Worm (Caenorhabditis elegans): ENCODE measurements around the gene ceh-49.
A peak's percentile ranks its signal among the peaks of the same experiment; 100 is the strongest.

The ceh-49 gene

ce11 chrV:6110533-6110932, 9.5 kb downstream of the ceh-49 start, which contains the start of gene F17A9.4 (continued):
- TF ChIP-seq nhr-237 (tag; optimal IDR thresholded peaks at IDR 0.05) (no peak), C34F6.9 (tag; optimal IDR thresholded peaks at IDR 0.05) (no peak), dmd-4 (tag; optimal IDR thresholded peaks at IDR 0.05) (no peak), ztf-11 (tag; optimal IDR thresholded peaks at IDR 0.05) (no peak)

DNA sequence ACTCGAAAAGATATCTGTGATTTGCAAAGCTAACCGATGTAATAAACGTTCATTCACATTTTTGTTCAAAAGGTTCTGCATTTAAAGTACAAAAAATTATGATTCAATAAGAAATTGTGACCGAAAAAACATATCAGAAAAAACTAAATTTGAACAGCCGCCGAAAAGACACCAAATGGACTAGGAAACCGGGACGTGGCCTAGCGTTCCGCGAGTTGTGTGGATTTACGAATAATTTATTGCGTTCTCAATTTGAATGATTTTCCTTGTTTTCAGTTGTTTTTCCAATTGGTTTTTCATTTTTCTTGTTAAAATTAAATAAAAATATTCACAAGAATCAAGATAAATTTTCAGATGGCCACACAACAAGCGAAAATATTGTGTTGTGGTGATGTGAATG, 12.5 kb downstream of the ceh-49 start, which contains the start of gene cwf-19L1:
TSS of gene cwf-19L1 (plus strand) at position 355 of the 400 bp plus-strand sequence.
- no peak for TF ChIP-seq egl-27 (tag; optimal IDR thresholded peaks at IDR 0.05)
- TF ChIP-seq alr-1 (tag; optimal IDR thresholded peaks at IDR 0.05) = no peak
- no peak for TF ChIP-seq elt-3 (tag; optimal IDR thresholded peaks at IDR 0.05)
- TF ChIP-seq ztf-11 (tag; optimal IDR thresholded peaks at IDR 0.05) = no peak
- peak; percentile 3 for TF ChIP-seq unc-62 (GFP tag; optimal IDR thresholded peaks at IDR 0.05)
- TF ChIP-seq ztf-4 (tag; optimal IDR thresholded peaks at IDR 0.05) = no peak
- TF ChIP-seq ceh-82 (tag; optimal IDR thresholded peaks at IDR 0.05) = no peak
- peak; percentile 68 for TF ChIP-seq crh-2 (tag; optimal IDR thresholded peaks at IDR 0.05)
- no peak for TF ChIP-seq Y55F3AM.14 (GFP tag; optimal IDR thresholded peaks at IDR 0.05)
- TF ChIP-seq nhr-129 (tag; optimal IDR thresholded peaks at IDR 0.05) = peak; percentile 48
- TF ChIP-seq nhr-237 (tag; optimal IDR thresholded peaks at IDR 0.05) = no peak
- peak; percentile 22 for TF ChIP-seq sem-4 (tag; optimal IDR thresholded peaks at IDR 0.05)
- no peak for TF ChIP-seq zag-1 (tag; optimal IDR thresholded peaks at IDR 0.05)
- peak; percentile 13 to 77 for TF ChIP-seq lsy-2 (tag; optimal IDR thresholded peaks at IDR 0.05)
- TF ChIP-seq elt-1 (tag; optimal IDR thresholded peaks at IDR 0.05) = no peak
- peak; percentile 24 for TF ChIP-seq snpc-4 (tag; optimal IDR thresholded peaks at IDR 0.05)
- no peak for TF ChIP-seq ZK546.5 (tag; optimal IDR thresholded peaks at IDR 0.05)
- no peak for TF ChIP-seq nhr-6 (tag; optimal IDR thresholded peaks at IDR 0.05)
- TF ChIP-seq nhr-12 (tag; optimal IDR thresholded peaks at IDR 0.05) = no peak
- TF ChIP-seq F13H6.1 (tag; optimal IDR thresholded peaks at IDR 0.05) = peak; percentile 41
- peak; percentile 35 for TF ChIP-seq lin-13 (GFP tag; optimal IDR thresholded peaks at IDR 0.05)
- no peak for TF ChIP-seq nhr-11 (tag; optimal IDR thresholded peaks at IDR 0.05)
- no peak for TF ChIP-seq skn-1 (tag; optimal IDR thresholded peaks at IDR 0.05)
- TF ChIP-seq blmp-1 (tag; optimal IDR thresholded peaks at IDR 0.05; ENCODE audit: insufficient read depth) = no peak
- TF ChIP-seq mab-5 (tag; optimal IDR thresholded peaks at IDR 0.05) = peak; percentile 90
- no peak for TF ChIP-seq ceh-16 (tag; optimal IDR thresholded peaks at IDR 0.05)
- TF ChIP-seq C34F6.9 (tag; optimal IDR thresholded peaks at IDR 0.05) = peak; percentile 76
- no peak for TF ChIP-seq lin-39 (tag; optimal IDR thresholded peaks at IDR 0.05)
- peak; percentile 24 for TF ChIP-seq ama-1 (optimal IDR thresholded peaks at IDR 0.05)
- peak; percentile 93 for TF ChIP-seq gmeb-1 (tag; optimal IDR thresholded peaks at IDR 0.05)
- TF ChIP-seq nhr-77 (tag; optimal IDR thresholded peaks at IDR 0.05) = no peak
- TF ChIP-seq nhr-25 (tag; optimal IDR thresholded peaks at IDR 0.05) = peak; percentile 53
- no peak for TF ChIP-seq dmd-4 (tag; optimal IDR thresholded peaks at IDR 0.05)
- TF ChIP-seq unc-55 (GFP tag; optimal IDR thresholded peaks at IDR 0.05) = peak; percentile 83
- peak; percentile 65 for TF ChIP-seq R02D3.7 (tag; optimal IDR thresholded peaks at IDR 0.05)
- peak; percentile 9 for TF ChIP-seq fos-1 (tag; optimal IDR thresholded peaks at IDR 0.05)
- no peak for TF ChIP-seq aly-2 (tag; optimal IDR thresholded peaks at IDR 0.05)
- no peak for TF ChIP-seq lin-11 (tag; optimal IDR thresholded peaks at IDR 0.05)
- peak; percentile 57 for TF ChIP-seq nhr-21 (tag; optimal IDR thresholded peaks at IDR 0.05)
- TF ChIP-seq unc-39 (tag; optimal IDR thresholded peaks at IDR 0.05) = no peak
- no peak for TF ChIP-seq peb-1 (tag; optimal IDR thresholded peaks at IDR 0.05)
- no peak for TF ChIP-seq mbf-1 (tag; optimal IDR thresholded peaks at IDR 0.05)
- no peak for TF ChIP-seq mdl-1 (tag; optimal IDR thresholded peaks at IDR 0.05)
- TF ChIP-seq nhr-10 (tag; optimal IDR thresholded peaks at IDR 0.05) = no peak
- TF ChIP-seq ztf-1 (GFP tag; conservative IDR thresholded peaks at IDR 0.05) = no peak
- peak; percentile 84 for TF ChIP-seq sma-9 (GFP tag; optimal IDR thresholded peaks at IDR 0.05)
- no peak for TF ChIP-seq sma-9 (tag; optimal IDR thresholded peaks at IDR 0.05)
- TF ChIP-seq nhr-23 (tag; optimal IDR thresholded peaks at IDR 0.05) = no peak
- TF ChIP-seq sma-3 (GFP tag; optimal IDR thresholded peaks at IDR 0.05) = peak; percentile 35

Data from whole organism, L2 larva.